Worm (Caenorhabditis elegans) whole organism, L3 larva: Measurements from ENCODE around the gene srh-300.
A peak's percentile ranks its signal among the peaks of the same experiment; 100 is the strongest.

Experiments
- R02D3.7 ChIP-seq: fragments of 150-350 bp; optimal IDR thresholded peaks from 2 replicates; lab custom pipeline; 2014; ENCODE audit warnings: missing biosample characterization, missing genetic modification characterization
- ZK546.5 ChIP-seq: sonication (generic microtip); optimal IDR thresholded peaks from 2 replicates; lab custom pipeline; 2017; ENCODE audit warnings: missing biosample characterization, missing genetic modification characterization
- ama-1 ChIP-seq: fragments of 150-350 bp; optimal IDR thresholded peaks from 2 replicates; lab custom pipeline; 2018
- ceh-16 ChIP-seq: sonication (generic microtip); optimal IDR thresholded peaks from 2 replicates; lab custom pipeline; 2017; ENCODE audit warnings: missing biosample characterization, missing genetic modification characterization
- ceh-82 ChIP-seq: fragments of 150-350 bp; optimal IDR thresholded peaks from 2 replicates; lab custom pipeline; 2014; ENCODE audit warnings: missing biosample characterization, missing genetic modification characterization
- egl-27 ChIP-seq: sonication (generic microtip); optimal IDR thresholded peaks from 4 replicates; lab custom pipeline; 2017; ENCODE audit warnings: missing biosample characterization, missing genetic modification reagents, missing genetic modification characterization
- elt-1 ChIP-seq: fragments of 150-350 bp; optimal IDR thresholded peaks from 2 replicates; lab custom pipeline; 2014; ENCODE audit warnings: missing biosample characterization, missing genetic modification characterization
- elt-2 ChIP-seq: sonication (generic microtip); optimal IDR thresholded peaks from 2 replicates; lab custom pipeline; 2016; ENCODE audit warnings: missing genetic modification reagents, mild to moderate bottlenecking, missing genetic modification characterization, missing compliant biosample characterization
- elt-3 ChIP-seq, 3 experiments: fragments of 150-350 bp in 1 of 3; sonication (generic microtip) in 2 of 3; optimal IDR thresholded peaks; 2 replicates in 2 of 3; 4 replicates in 1 of 3; lab custom pipeline; 2014 to 2017; ENCODE audit warnings: missing biosample characterization in 3 of 3, missing genetic modification characterization in 3 of 3
- eor-1 ChIP-seq, 2 experiments: fragments of 150-350 bp; optimal IDR thresholded peaks; 2 replicates each; lab custom pipeline; 2014 to 2018; ENCODE audit warnings: missing biosample characterization in 2 of 2, missing genetic modification characterization in 2 of 2
- fkh-10 ChIP-seq: sonication (generic microtip); optimal IDR thresholded peaks from 2 replicates; lab custom pipeline; 2017; ENCODE audit warnings: missing biosample characterization, missing genetic modification reagents, missing genetic modification characterization
- fkh-2 ChIP-seq: fragments of 150-350 bp; optimal IDR thresholded peaks from 2 replicates; lab custom pipeline; 2014; ENCODE audit warnings: missing biosample characterization, missing genetic modification reagents, missing genetic modification characterization
- hmg-11 ChIP-seq: sonication (generic microtip); optimal IDR thresholded peaks from 2 replicates; lab custom pipeline; 2016; ENCODE audit warnings: missing genetic modification characterization, missing compliant biosample characterization
- jun-1 ChIP-seq: fragments of 150-350 bp; optimal IDR thresholded peaks from 2 replicates; lab custom pipeline; 2014; ENCODE audit warnings: missing biosample characterization, missing genetic modification reagents, missing genetic modification characterization
- lin-15B ChIP-seq: fragments of 150-350 bp; optimal IDR thresholded peaks from 2 replicates; lab custom pipeline; 2014; ENCODE audit warnings: missing biosample characterization, missing genetic modification characterization
- lin-39 ChIP-seq: fragments of 150-350 bp; optimal IDR thresholded peaks from 2 replicates; lab custom pipeline; 2018; ENCODE audit warnings: missing biosample characterization, missing genetic modification reagents, missing genetic modification characterization
- lsy-12 ChIP-seq: sonication (generic microtip); optimal IDR thresholded peaks from 2 replicates; lab custom pipeline; 2016; ENCODE audit warnings: mild to moderate bottlenecking, missing genetic modification characterization, missing compliant biosample characterization
- mml-1 ChIP-seq: fragments of 150-350 bp; sonication (generic microtip); optimal IDR thresholded peaks from 3 replicates; lab custom pipeline; 2014; ENCODE audit warnings: missing biosample characterization, missing genetic modification characterization
- nhr-11 ChIP-seq: fragments of 150-350 bp; optimal IDR thresholded peaks from 2 replicates; lab custom pipeline; 2014; ENCODE audit warnings: missing biosample characterization, missing genetic modification characterization
- nhr-23 ChIP-seq: fragments of 150-350 bp; optimal IDR thresholded peaks from 2 replicates; lab custom pipeline; 2014; ENCODE audit warnings: missing biosample characterization, missing genetic modification reagents, missing genetic modification characterization
- nhr-25 ChIP-seq: sonication (generic microtip); optimal IDR thresholded peaks from 2 replicates; lab custom pipeline; 2017; ENCODE audit warnings: missing biosample characterization, missing genetic modification characterization
- nhr-28 ChIP-seq: fragments of 150-350 bp; optimal IDR thresholded peaks from 2 replicates; lab custom pipeline; 2014; ENCODE audit warnings: missing biosample characterization, missing genetic modification characterization
- nhr-43 ChIP-seq: sonication (generic microtip); optimal IDR thresholded peaks from 2 replicates; lab custom pipeline; 2016; ENCODE audit warnings: mild to moderate bottlenecking, missing genetic modification characterization, missing compliant biosample characterization; ENCODE audit not compliant: poor library complexity, severe bottlenecking
- nhr-67 ChIP-seq: fragments of 150-350 bp; optimal IDR thresholded peaks from 2 replicates; lab custom pipeline; 2014; ENCODE audit warnings: missing biosample characterization, missing genetic modification characterization
- nhr-77 ChIP-seq: fragments of 150-350 bp; optimal IDR thresholded peaks from 2 replicates; lab custom pipeline; 2014; ENCODE audit warnings: missing biosample characterization, missing genetic modification characterization
- pha-4 ChIP-seq: fragments of 150-350 bp; optimal IDR thresholded peaks from 2 replicates; lab custom pipeline; 2014; ENCODE audit warnings: missing biosample characterization, missing genetic modification reagents, missing genetic modification characterization
- pqm-1 ChIP-seq: fragments of 150-350 bp; optimal IDR thresholded peaks from 2 replicates; lab custom pipeline; 2017; ENCODE audit warnings: missing biosample characterization, missing genetic modification characterization, inconsistent platforms
- skn-1 ChIP-seq: fragments of 150-350 bp; optimal IDR thresholded peaks from 2 replicates; lab custom pipeline; 2014; ENCODE audit warnings: missing biosample characterization, missing genetic modification characterization
- unc-39 ChIP-seq: sonication (generic microtip); optimal IDR thresholded peaks from 4 replicates; lab custom pipeline; 2017; ENCODE audit warnings: missing biosample characterization, missing genetic modification characterization
- zag-1 ChIP-seq: fragments of 150-350 bp; optimal IDR thresholded peaks from 2 replicates; lab custom pipeline; 2014; ENCODE audit warnings: missing biosample characterization, missing genetic modification characterization
- ztf-11 ChIP-seq: fragments of 150-350 bp; optimal IDR thresholded peaks from 2 replicates; lab custom pipeline; 2014; ENCODE audit warnings: missing biosample characterization, missing genetic modification characterization
- ztf-4 ChIP-seq: fragments of 150-350 bp; optimal IDR thresholded peaks from 2 replicates; lab custom pipeline; 2014; ENCODE audit warnings: missing biosample characterization, missing genetic modification characterization

Gene srh-300

DNA sequence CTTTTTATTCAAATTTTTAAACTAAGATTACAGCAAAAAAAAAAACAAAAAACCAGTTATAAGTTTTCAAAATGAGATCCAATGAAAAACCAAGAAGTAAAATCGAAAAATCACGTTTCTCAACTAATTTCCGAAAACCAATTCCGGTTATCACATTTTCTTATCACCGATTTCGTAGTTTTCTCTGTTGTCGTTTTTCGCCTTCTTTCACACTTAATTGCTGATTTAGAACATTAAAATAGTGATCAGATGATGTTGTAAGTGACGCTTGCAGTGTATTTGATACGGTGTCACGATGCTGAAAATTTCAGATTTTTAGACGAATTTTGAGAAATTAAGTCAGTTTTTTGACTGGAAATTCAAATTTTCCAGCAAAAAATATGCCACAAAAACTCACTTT, 41.6 kb upstream of the srh-300 start:
- TF ChIP-seq zag-1 (tag; lab: Kevin White, UChicago) (no peak), nhr-67 (tag; lab: Kevin White, UChicago) (no peak), elt-2 (tag; lab: Kevin White, UChicago) (peak; percentile 81), eor-1 (tag; optimal IDR thresholded peaks at IDR 0.05; lab: Kevin White, UChicago) (no peak), pqm-1 (tag; lab: Kevin White, UChicago) (peak; percentile 5), ceh-82 (tag; lab: Kevin White, UChicago) (no peak), nhr-77 (tag; lab: Kevin White, UChicago) (no peak), hmg-11 (tag; lab: Kevin White, UChicago) (no peak), pha-4 (tag; lab: Kevin White, UChicago) (peak; percentile 1), ama-1 (lab: Kevin White, UChicago) (no peak)

ce11 chrV:17783542-17783941, 38.4 kb upstream of the srh-300 start, which contains the start of gene srab-12:
Gene srab-12, minus strand, starts transcription at chrV:17783642.
- no peak for TF ChIP-seq jun-1 (tag; lab: Kevin White, UChicago)
- TF ChIP-seq nhr-67 (tag; lab: Kevin White, UChicago) = no peak
- TF ChIP-seq ceh-82 (tag; lab: Kevin White, UChicago) = no peak

ce11 chrV:17784363-17784762, 37.5 kb upstream of the srh-300 start:
- TF ChIP-seq hmg-11 (tag; lab: Kevin White, UChicago) = no peak
- TF ChIP-seq elt-1 (tag; lab: Kevin White, UChicago) = no peak
- TF ChIP-seq egl-27 (tag; lab: Kevin White, UChicago) = no peak
- TF ChIP-seq ZK546.5 = no peak
- no peak for TF ChIP-seq nhr-25 (tag; lab: Kevin White, UChicago)
- no peak for TF ChIP-seq nhr-67 (tag; lab: Kevin White, UChicago)
- TF ChIP-seq nhr-11 (tag; lab: Kevin White, UChicago) = no peak
- no peak for TF ChIP-seq lin-39 (tag; lab: Kevin White, UChicago)
- no peak for TF ChIP-seq skn-1 (tag; lab: Kevin White, UChicago)
- TF ChIP-seq nhr-28 (tag; lab: Kevin White, UChicago) = no peak
- TF ChIP-seq nhr-23 (tag; lab: Kevin White, UChicago) = no peak
- TF ChIP-seq mml-1 (tag; lab: Kevin White, UChicago) = no peak
- TF ChIP-seq ztf-11 (tag; lab: Kevin White, UChicago) = no peak
- no peak for TF ChIP-seq jun-1 (tag; lab: Kevin White, UChicago)

ce11 chrV:17790191-17790590, 31.7 kb upstream of the srh-300 start, which contains the start of gene srh-290:
Gene srh-290, plus strand, starts transcription at chrV:17790491.
- TF ChIP-seq lin-15B (tag; lab: Kevin White, UChicago) (no peak), elt-3 (tag; optimal IDR thresholded peaks at IDR 0.05; lab: Kevin White, UChicago) (no peak), ceh-16 (tag; lab: Kevin White, UChicago) (no peak), ztf-11 (tag; lab: Kevin White, UChicago) (no peak), nhr-77 (tag; lab: Kevin White, UChicago) (no peak), ztf-4 (tag; lab: Kevin White, UChicago) (no peak)

DNA sequence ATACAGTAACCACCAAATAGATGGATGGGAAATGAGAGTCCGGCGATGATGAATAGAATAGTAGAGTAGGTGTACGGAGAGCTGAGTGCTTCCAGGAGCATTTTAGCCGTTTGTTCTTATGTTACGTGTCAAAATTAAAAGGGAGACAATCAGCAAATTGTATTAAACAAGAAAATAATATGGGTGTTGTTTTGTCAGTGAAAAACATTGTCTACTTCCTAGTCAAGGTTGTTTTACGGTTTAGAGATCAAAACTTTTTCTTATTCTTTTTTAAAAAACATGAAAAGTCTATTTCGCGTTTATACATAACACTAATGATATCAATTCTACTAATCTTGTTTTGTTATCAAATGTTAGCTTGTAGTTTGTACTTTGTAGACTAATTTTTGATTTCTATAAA, 27.9 kb upstream of the srh-300 start, which contains the start of gene srh-289:
Gene srh-289, minus strand, starts transcription at position 101 of the 400 bp plus-strand sequence.
- TF ChIP-seq R02D3.7 (tag; lab: Kevin White, UChicago) (no peak), nhr-28 (tag; lab: Kevin White, UChicago) (no peak), fkh-10 (GFP tag; lab: Kevin White, UChicago) (no peak), ceh-82 (tag; lab: Kevin White, UChicago) (no peak), elt-1 (tag; lab: Kevin White, UChicago) (no peak), nhr-43 (no peak), ztf-4 (tag; lab: Kevin White, UChicago) (no peak), ceh-16 (tag; lab: Kevin White, UChicago) (no peak), nhr-23 (tag; lab: Kevin White, UChicago) (no peak)

- no peak for TF ChIP-seq fkh-10 (GFP tag; lab: Kevin White, UChicago)
- no peak for TF ChIP-seq pqm-1 (tag; lab: Kevin White, UChicago)
- no peak for TF ChIP-seq skn-1 (tag; lab: Kevin White, UChicago)
- no peak for TF ChIP-seq nhr-25 (tag; lab: Kevin White, UChicago)
- no peak for TF ChIP-seq lsy-12
- no peak for TF ChIP-seq ZK546.5
- TF ChIP-seq hmg-11 (tag; lab: Kevin White, UChicago) = no peak
- no peak for TF ChIP-seq R02D3.7 (tag; lab: Kevin White, UChicago)
- no peak for TF ChIP-seq nhr-67 (tag; lab: Kevin White, UChicago)
- no peak for TF ChIP-seq unc-39
- no peak for TF ChIP-seq ama-1 (lab: Kevin White, UChicago)
- TF ChIP-seq fkh-2 (tag; lab: Kevin White, UChicago) = no peak
- TF ChIP-seq elt-2 (tag; lab: Kevin White, UChicago) = no peak
- no peak for TF ChIP-seq pha-4 (tag; lab: Kevin White, UChicago)
- TF ChIP-seq nhr-23 (tag; lab: Kevin White, UChicago) = no peak
- TF ChIP-seq ceh-16 (tag; lab: Kevin White, UChicago) = no peak
Observed at ce11 chrV:17795655-17796054, 26.2 kb upstream of the srh-300 start, which contains the start of gene srh-288. Gene srh-288, minus strand, starts transcription at chrV:17795755.
